Fruit fly (Drosophila melanogaster) S2 (cell line): Measurements from ENCODE around the gene tadr.

ENCODE experiments used
- CG8478 ChIP-seq: fragments of >200 bp; optimal IDR thresholded peaks from 2 replicates; lab custom pipeline; 2018
- CTCF ChIP-seq, 2 experiments: fragments of >200 bp; optimal IDR thresholded peaks; 2 replicates each; lab custom pipeline; 2018

Gene tadr

DNA sequence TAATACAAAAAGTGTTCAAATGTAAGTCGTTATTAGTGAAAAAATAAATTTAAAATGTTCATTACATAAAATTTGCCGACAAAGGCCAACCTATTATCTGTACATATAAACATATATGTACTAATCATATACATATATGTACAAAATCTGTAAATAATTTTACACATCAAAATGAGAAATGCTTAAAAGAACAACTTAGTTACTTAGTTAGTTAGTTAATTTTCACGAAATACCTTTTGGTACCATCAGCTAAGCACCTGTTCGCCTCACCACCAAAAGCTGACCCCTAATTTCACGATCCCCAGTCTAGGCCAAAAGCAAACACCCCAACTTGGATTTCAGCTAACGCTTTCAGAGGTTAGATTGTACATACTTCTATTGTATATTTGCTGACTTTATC lies 13.9 kb downstream of the tadr start, which contains the start of gene CG9259:
Gene CG9259 (plus strand): TSS at position 301 of the 400 bp plus-strand sequence.
- no peak for TF ChIP-seq CTCF (optimal IDR thresholded peaks at IDR 0.05; lab: Kevin White, UChicago)
- no peak for TF ChIP-seq CG8478 (lab: Kevin White, UChicago)

DNA sequence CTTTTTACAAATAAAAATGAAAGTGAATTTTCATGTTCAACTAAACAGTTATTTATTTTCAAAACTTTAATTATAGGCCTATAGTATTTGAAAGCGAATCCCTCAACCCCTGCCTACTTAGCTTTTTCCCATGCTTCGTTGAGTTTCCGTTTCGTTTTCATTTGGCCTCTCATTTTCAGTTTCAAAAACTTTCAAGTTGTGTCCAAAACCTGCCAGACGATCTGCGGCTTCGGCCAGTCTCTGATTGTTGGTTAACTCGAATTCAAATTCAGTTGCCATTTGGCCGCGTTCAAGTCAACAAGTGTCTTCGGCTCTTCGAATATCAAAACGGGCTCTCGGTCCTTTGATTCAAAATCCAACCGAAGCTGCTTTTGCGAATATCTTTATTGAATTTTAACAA lies 15.8 kb downstream of the tadr start, which contains the start of gene CG14397:
Gene CG14397 (plus strand): TSS at position 270 of the 400 bp plus-strand sequence.
- TF ChIP-seq CTCF (optimal IDR thresholded peaks at IDR 0.05; lab: Kevin White, UChicago): no peak
- TF ChIP-seq CG8478 (lab: Kevin White, UChicago): no peak

DNA sequence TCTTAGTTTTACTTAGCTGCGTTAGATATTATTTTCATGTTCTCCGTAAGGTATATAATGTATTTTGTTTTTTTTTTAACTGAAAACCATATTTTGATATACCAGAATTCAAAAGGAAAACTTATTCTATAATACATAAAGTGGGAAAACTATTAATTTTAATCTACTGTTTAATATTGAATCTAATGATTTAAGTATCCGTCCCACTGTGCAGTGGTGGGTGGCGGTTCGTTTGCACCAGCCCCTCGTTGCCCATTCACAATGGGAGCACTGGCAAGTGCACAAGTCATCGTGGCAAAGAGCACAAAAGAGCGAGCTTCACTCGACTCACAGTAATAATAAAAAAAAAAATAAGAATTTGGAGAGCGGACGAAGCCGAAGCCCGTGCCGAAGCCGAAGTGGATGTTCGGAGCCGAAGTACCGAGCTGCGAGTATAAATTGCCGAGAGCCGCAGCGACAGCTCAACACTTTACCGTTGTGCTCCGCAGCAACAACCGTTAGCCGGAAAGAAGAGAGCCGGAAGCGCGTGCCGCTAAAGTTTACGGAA lies 21.3 kb downstream of the tadr start, which contains the start of gene CG34136:
Gene CG34136 (plus strand): TSS at position 475 of the 547 bp plus-strand sequence.
- TF ChIP-seq CTCF (optimal IDR thresholded peaks at IDR 0.05; lab: Kevin White, UChicago) (no peak), CG8478 (lab: Kevin White, UChicago) (no peak)

DNA sequence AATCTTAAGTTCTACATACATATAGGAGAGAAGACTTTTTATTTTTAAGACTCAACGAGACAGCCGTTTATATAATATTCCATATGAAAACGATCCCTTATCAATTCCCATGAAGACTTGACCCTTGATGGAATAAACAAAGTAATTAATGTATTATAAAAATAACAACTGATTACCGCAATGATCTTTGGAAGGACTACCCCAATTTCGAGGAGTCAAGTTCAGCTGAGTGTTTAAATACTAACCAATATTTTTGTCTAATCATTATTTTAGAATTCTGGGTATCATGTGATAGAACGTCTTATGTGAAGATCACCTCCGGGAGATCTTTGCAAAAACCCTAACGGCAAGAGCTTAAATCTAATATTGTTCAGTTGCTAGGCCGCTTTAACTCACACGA lies 22.6 kb downstream of the tadr start:
- TF ChIP-seq CTCF (optimal IDR thresholded peaks at IDR 0.05; lab: Kevin White, UChicago) (no peak), CG8478 (lab: Kevin White, UChicago) (no peak)

DNA sequence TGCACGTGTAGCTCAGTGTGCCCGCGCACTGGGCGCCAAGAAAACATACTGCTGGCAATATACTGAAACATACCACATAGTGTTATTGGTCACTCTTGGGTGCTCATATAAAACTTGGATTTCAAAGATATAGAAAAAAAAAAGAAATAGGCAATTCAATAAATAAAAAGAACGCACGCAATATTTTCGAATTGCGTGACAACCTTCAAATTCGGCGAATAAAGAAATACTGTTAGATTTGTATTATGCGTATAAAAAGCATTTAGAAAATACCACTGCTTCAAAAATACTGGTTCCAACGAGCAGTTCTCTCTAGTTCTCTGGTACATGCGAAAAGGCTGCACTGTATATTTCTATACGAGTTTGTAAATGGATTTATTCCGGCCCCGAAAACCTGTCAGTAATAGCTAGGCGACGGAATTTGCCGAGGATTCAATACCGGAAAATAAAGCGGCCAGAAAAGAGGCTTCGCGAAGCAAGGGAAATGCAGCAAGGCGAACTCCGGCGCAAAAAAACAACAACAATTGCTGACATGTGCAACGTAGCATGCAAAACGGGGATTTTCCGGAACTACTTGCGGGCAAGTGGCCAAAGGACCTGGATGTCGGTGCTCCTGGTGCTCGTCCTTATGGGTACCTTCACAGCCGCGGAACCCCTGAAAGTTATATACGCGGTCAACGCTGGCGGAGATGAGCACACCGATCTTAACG lies 27.3 kb downstream of the tadr start, which contains the start of gene CG9257:
Gene CG9257 (plus strand): TSS at position 345 of the 710 bp plus-strand sequence.
- no peak for TF ChIP-seq CG8478 (lab: Kevin White, UChicago)

DNA sequence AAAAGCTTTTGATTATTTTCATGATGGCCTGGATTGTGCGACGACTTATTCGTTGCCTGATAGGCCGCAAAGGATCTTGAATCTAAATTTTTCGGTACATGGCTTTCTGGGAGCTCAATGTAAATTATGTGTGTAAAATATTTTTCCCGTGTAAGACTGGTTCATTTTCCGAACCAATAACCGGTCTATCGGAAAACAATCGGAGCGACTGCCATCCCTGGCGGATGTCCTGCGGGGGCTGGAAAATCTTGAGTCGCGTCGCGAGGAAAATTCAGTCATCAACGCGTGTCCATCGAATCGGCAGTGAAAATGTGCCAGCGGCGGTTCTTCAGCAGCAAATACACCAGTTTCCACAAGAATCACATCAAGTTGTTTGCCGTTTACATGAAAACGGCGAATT lies 29.1 kb downstream of the tadr start, which contains the start of the genes CG46307 and Nhe2:
Gene CG46307 (plus strand): TSS at position 243 of the 400 bp plus-strand sequence.
Gene Nhe2 (plus strand): TSS at position 243 of the 400 bp plus-strand sequence.
- peak; percentile 24 to 27 for TF ChIP-seq CTCF (optimal IDR thresholded peaks at IDR 0.05; lab: Kevin White, UChicago)
- TF ChIP-seq CG8478 (lab: Kevin White, UChicago): no peak

DNA sequence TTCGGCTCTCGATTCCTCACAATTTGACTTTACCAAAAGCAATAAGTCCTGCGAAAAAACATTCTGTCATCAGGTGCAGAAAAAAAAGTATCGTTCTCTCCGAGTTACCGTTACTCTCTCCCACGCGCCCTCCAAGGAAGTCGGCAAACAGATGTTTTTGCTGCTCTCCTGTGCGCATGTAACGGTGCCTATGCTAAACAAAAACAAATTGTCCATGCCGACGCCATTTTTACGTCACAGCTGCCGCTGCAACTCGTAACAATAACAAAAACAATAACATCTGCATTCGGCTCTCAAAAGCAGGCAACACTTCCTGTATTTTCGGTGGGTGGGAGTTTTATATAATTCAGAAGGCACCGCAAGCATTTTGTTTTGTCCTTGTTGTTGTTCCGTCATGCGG lies 29.9 kb downstream of the tadr start:
- TF ChIP-seq CTCF (optimal IDR thresholded peaks at IDR 0.05; lab: Kevin White, UChicago) (no peak), CG8478 (lab: Kevin White, UChicago) (no peak)

DNA sequence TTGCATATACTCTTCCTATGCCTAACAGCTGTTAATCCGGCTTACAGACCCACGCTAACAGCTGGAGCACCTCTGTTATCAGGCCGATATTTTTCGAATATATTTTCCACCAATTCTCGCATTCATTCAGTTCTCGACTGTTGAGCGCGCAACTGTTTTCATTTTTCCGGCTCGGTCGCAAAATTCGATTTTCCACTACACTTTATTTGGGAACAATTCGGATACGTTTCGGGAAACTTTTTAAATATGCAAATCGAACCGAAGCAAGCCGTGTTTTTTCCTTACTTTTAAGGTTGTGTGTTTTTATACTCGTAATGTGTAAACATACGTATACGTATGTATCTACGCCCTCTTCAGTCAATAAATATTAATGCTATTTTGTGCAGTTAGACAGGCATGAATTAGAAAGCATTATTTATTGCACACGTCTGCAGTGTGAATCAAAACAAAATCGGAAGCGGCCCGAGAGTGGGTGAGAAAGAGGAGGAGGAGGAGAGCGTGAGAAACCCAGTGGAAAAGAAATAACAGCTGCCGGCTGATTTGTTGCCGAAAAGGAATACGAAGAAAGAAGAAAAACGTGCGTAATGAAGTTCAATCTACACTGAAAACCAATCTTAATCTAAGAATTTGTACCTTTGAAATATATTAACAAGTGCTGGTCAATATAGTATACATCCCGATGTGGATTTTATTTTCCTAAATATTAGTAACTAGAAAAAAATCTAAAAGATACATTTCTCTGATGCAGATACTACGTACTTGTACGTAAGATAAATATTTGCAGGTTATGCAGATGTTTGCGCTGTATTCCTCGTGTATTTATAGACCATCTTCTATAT lies 32.7 kb downstream of the tadr start:
- no peak for TF ChIP-seq CG8478 (lab: Kevin White, UChicago)
- TF ChIP-seq CTCF (optimal IDR thresholded peaks at IDR 0.05; lab: Kevin White, UChicago): no peak

DNA sequence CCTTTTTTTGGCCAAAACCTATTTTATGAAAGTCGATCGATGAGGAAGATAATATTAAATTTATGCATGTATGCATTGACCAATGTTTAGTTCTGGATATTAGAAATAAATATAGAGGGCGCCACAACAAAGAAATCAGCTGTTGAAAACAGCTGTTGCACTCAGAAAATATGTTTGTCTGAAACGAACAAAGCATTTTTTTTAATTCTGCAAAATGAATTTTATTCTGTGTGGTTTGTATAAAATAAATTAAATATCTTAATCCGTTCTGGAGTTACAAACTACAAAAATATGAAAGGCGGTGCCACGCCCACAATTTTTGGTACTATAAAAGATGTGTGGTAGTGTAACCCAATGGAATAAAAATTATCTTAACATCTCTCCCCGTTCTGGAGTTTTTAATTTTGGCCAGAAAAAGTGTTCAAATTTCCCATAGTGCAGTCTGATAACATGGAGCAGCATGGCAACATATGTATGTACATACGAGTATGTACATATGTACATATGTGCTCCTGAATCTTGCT lies 33.6 kb downstream of the tadr start:
- TF ChIP-seq CTCF (optimal IDR thresholded peaks at IDR 0.05; lab: Kevin White, UChicago) (peak; percentile 65 to 70), CG8478 (lab: Kevin White, UChicago) (no peak)

DNA sequence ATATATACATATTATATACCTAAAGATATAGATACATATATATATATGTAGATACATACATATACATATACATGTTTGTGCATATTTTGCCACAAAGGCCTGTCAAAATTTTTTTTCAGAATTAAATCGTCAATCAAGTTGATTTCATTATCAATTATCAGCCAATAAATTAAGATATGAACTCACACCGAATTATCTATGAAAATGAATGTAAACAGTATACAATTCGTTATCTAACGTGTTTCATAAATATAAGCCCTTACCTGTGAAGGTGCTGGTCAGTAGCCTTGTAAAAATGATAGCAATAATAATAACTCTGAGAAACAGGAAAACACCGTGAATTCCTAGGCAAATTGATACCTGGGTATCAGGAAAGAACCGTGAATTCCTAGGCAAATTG lies 34.5 kb downstream of the tadr start:
- no peak for TF ChIP-seq CG8478 (lab: Kevin White, UChicago)
- no peak for TF ChIP-seq CTCF (optimal IDR thresholded peaks at IDR 0.05; lab: Kevin White, UChicago)

DNA sequence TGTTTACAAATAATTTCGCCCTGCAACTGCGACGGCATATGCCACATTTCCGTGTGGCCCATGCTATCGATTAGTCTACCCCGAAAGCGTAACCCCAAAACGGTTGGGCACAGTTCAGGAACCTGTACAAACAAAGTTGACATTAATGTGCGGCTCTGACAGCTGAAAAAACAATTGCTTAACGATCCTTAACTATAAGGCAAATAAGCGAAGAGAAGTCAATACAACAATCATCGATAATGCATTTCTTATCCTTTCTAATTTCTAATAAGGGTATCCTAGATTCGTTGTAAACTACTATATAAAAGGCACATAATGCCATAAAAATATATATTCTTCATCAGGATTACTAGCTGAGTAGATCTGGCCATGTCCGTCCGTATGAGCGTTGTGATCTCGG lies 36.6 kb downstream of the tadr start:
- TF ChIP-seq CTCF (optimal IDR thresholded peaks at IDR 0.05; lab: Kevin White, UChicago) (no peak), CG8478 (lab: Kevin White, UChicago) (no peak)

DNA sequence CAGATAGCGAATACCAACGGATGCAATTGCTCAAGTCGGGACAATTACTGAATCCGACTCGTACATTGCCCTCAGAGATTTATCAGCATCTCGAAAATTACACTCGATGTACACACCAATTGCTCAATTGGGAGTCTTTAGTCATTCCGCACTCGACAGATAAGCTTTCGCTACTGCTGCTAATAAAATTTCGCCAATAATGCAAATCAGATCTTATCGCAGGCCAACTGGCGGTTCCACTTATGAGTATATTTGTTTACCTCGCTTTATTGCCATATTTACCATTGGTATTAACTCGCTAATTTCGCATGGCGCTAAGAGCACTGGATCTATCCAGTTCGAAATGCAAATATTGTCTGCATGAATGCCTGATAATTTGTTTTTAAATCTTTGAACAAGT lies 38.3 kb downstream of the tadr start:
- TF ChIP-seq CG8478 (lab: Kevin White, UChicago) (no peak), CTCF (optimal IDR thresholded peaks at IDR 0.05; lab: Kevin White, UChicago) (no peak)

DNA sequence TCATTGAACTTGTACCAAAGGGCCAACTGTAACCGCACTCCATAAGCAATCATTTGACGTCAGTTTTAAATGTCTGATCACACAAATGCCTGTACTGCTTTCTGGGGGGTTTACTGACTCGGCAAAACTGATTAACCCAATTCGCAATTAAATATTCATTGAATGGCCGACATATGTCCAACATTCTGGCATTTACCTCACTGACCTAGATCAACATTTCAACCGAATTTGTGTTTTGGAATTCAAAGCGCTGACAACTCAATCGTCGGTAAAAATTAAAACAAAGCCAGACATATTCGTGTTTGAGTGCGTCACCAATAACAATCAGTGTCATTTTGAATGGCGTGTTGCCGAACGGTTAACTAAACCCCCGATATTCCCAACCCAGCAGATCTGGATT lies 40.5 kb downstream of the tadr start:
- no peak for TF ChIP-seq CG8478 (lab: Kevin White, UChicago)
